Worm (Caenorhabditis elegans): Measurements from ENCODE around the gene tag-124.

tag-124 gene

DNA sequence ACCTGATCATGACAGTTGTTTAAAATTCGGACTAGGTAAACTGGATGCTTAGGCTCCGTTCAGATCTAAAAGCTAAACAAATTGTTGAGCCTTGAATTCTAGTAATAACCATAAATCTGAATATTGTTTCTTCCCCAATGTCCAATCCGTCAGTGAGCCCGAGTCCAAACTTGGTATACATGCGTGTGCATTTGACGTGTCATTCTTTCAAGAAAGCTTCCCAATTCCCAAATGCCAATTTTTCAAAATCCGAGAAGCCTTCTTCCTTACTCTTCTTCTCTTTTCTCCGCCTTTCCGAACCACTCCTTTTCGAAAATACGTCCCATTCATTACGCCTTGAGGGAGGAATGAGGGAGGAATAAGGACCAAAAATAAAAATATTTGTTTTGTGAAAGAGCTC is 14.4 kb upstream of the tag-124 start:
- TF ChIP-seq zag-1 (tag; optimal IDR thresholded peaks at IDR 0.05) = no peak
- peak; percentile 64 for TF ChIP-seq lin-39 (tag; optimal IDR thresholded peaks at IDR 0.05)

DNA sequence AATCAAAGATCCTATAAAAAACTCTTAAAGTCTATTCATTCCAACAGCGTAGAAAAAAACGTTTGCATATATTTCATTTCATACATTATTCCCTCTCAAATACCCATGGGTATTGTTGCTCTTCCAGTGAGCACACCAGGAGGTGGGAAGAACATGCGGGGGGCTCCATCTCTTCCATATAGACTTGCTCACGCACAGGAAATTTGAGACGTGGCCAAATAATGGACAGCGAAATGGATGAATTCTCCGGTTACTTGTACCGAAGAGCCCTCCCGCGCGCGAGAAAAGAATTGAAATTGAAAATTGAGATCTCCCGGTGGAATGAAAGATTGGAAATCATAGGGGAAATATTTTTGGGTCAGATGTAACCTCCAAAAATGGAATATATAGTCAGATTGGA is 13.5 kb upstream of the tag-124 start:
- TF ChIP-seq pha-4 (tag; optimal IDR thresholded peaks at IDR 0.05) (peak; percentile 2), skn-1 (tag; optimal IDR thresholded peaks at IDR 0.05) (no peak), fkh-2 (tag; optimal IDR thresholded peaks at IDR 0.05) (no peak), nfya-1 (tag; optimal IDR thresholded peaks at IDR 0.05; ENCODE audit: insufficient read depth) (no peak), ZK546.5 (tag; optimal IDR thresholded peaks at IDR 0.05) (no peak), pqm-1 (tag; optimal IDR thresholded peaks at IDR 0.05) (no peak), mdl-1 (tag; optimal IDR thresholded peaks at IDR 0.05) (no peak)

DNA sequence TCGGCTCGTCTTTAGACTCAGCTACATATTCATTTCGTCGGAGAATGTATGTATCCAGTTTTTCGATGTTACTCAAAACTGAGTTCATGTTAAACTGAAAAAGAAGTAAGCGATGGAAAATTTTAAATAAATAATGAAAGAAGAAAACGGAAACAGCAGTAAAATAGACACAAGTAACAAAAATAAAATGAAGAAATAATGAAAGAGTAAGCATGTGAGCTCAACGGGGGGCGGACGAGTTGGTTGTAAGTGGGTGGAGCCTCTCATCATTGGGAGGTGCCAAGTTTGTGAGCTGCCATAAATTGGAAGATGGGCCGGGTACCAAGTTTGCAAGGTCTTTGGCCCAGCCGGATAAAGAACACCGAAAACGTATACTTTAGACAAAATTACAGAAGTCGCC is 7.6 kb upstream of the tag-124 start, which contains the start of gene wee-1.1:
TSS of gene wee-1.1 (minus strand) at position 101 of the 400 bp plus-strand sequence.
- no peak for TF ChIP-seq nhr-43 (tag; optimal IDR thresholded peaks at IDR 0.05; ENCODE audit: poor library complexity, severe bottlenecking)
- no peak for TF ChIP-seq eor-1 (tag; optimal IDR thresholded peaks at IDR 0.05)
- TF ChIP-seq nhr-12 (tag; optimal IDR thresholded peaks at IDR 0.05) = no peak
- TF ChIP-seq nhr-23 (tag; optimal IDR thresholded peaks at IDR 0.05) = no peak
- TF ChIP-seq ztf-4 (tag; optimal IDR thresholded peaks at IDR 0.05) = no peak
- no peak for TF ChIP-seq pha-4 (tag; optimal IDR thresholded peaks at IDR 0.05)
- TF ChIP-seq unc-39 (tag; optimal IDR thresholded peaks at IDR 0.05) = no peak
- TF ChIP-seq egl-27 (tag; optimal IDR thresholded peaks at IDR 0.05) = no peak

DNA sequence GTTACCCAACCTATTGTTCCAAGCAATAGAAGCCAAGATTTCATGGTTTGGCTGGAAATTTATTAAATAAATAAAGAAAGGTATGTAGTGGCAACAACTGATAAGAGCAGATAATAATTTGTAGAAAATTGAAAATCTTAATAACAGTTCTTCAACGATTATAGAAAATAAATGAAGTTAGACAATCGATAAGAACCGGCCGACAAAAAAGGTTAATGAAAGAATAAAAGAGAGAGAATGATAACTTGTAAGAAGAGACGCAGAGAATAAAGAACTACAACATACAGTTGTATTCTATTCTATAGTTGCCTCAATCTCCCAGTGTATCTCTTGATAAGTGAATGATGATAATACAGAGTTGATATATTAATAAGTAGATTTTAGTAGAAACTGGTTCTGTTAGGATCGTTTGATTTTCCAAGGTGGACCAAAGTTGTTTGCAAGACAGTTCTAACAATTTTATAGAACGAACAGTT is 4.3 kb upstream of the tag-124 start, which contains the start of gene ugt-58:
TSS of gene ugt-58 (minus strand) at position 51 of the 476 bp plus-strand sequence.
- TF ChIP-seq lin-15B (tag; optimal IDR thresholded peaks at IDR 0.05) (no peak), fkh-10 (GFP tag; optimal IDR thresholded peaks at IDR 0.05) (no peak), nhr-23 (tag; optimal IDR thresholded peaks at IDR 0.05) (peak; percentile 57), ceh-28 (tag; optimal IDR thresholded peaks at IDR 0.05) (peak; percentile 64), nhr-43 (tag; optimal IDR thresholded peaks at IDR 0.05; ENCODE audit: poor library complexity, severe bottlenecking) (no peak), nhr-25 (tag; optimal IDR thresholded peaks at IDR 0.05) (peak; percentile 7), elt-3 (tag; optimal IDR thresholded peaks at IDR 0.05) (peak in 1 of 3 experiments; percentile 49), nhr-11 (tag; optimal IDR thresholded peaks at IDR 0.05) (peak; percentile 31), elt-2 (tag; optimal IDR thresholded peaks at IDR 0.05) (peak; percentile 66)

DNA sequence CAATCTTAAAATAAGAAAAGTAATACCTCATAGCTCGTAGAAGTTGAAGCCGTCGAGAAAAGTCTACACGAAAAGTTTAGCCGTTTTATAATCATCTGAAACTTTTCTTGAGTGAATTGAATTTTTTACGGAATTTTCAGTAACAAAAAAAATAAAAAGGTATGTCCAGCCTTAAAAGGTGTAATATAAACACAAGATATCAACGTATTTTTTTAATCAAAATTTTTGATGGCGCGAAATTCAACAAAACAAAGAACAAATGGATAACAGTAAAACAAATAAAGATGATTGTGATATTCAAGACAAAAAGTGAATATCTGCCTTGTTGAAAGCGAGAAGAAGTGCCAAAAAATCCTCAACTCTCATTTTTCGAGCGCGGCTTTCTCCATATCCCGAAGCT is 1.4 kb upstream of the tag-124 start, which contains the start of gene eral-1:
TSS of gene eral-1 (minus strand) at position 101 of the 400 bp plus-strand sequence.
- TF ChIP-seq ztf-11 (tag; optimal IDR thresholded peaks at IDR 0.05) = no peak
- no peak for TF ChIP-seq jun-1 (tag; optimal IDR thresholded peaks at IDR 0.05)

DNA sequence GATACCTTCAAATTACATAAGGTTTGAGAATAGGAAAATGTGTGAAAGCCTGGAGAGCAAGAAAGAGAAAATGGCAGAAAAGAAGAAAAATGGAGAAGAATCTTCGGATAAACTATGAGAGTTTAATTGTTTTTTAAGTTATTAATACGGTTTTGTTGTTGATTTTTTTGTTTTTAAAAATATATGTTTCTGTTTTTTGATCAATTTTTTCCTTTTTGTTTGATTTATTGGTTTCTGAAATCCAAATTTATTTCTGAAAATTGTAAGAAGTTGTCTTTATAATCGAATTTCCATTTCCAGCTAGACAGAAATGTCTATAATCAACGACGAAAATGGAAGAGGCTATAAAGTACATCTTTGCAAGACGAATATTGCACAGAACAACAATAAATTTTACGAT is 1.6 kb downstream of the tag-124 start, which contains the start of gene parp-2:
TSS of gene parp-2 (plus strand) at position 301 of the 400 bp plus-strand sequence.
- no peak for TF ChIP-seq unc-39 (tag; optimal IDR thresholded peaks at IDR 0.05)
- TF ChIP-seq nhr-23 (tag; optimal IDR thresholded peaks at IDR 0.05) = no peak
- no peak for TF ChIP-seq daf-12 (tag; optimal IDR thresholded peaks at IDR 0.05)
- no peak for TF ChIP-seq egl-27 (tag; optimal IDR thresholded peaks at IDR 0.05)
- no peak for TF ChIP-seq fkh-2 (tag; optimal IDR thresholded peaks at IDR 0.05)
- no peak for TF ChIP-seq ceh-16 (tag; optimal IDR thresholded peaks at IDR 0.05)
- no peak for TF ChIP-seq snpc-4 (tag; optimal IDR thresholded peaks at IDR 0.05)
- no peak for TF ChIP-seq ama-1 (optimal IDR thresholded peaks at IDR 0.05)
- TF ChIP-seq fos-1 (tag; optimal IDR thresholded peaks at IDR 0.05) = no peak
- no peak for TF ChIP-seq pha-4 (tag; optimal IDR thresholded peaks at IDR 0.05)
- TF ChIP-seq mdl-1 (tag; optimal IDR thresholded peaks at IDR 0.05) = no peak

DNA sequence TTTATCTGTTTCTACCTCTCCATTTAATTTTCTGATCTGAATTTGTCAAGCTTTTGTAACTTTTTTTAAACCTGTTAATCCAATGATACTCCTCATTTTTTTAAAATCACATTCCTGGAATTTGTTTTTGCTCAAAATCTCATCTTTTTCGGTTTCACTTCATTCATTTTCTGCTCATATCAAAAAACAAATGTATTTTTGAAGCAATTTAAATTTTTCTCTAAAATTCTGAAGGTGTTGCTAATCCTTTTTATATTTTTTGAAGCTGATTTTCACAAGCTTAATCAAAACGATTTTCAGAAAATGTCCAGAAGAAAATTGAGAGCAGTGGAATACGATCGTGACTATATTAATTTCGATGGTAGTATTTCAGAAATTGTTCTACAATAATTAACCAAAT is 3.8 kb downstream of the tag-124 start, which contains the start of gene E02H1.5:
TSS of gene E02H1.5 (plus strand) at position 301 of the 400 bp plus-strand sequence.
- TF ChIP-seq nhr-77 (tag; optimal IDR thresholded peaks at IDR 0.05) (no peak), mml-1 (tag; optimal IDR thresholded peaks at IDR 0.05) (no peak), unc-39 (tag; optimal IDR thresholded peaks at IDR 0.05) (no peak), egl-5 (tag; optimal IDR thresholded peaks at IDR 0.05) (no peak), lsy-12 (tag; optimal IDR thresholded peaks at IDR 0.05) (no peak), daf-12 (tag; optimal IDR thresholded peaks at IDR 0.05) (no peak), nfya-1 (tag; optimal IDR thresholded peaks at IDR 0.05; ENCODE audit: insufficient read depth) (no peak), zag-1 (tag; optimal IDR thresholded peaks at IDR 0.05) (no peak), pqm-1 (tag; optimal IDR thresholded peaks at IDR 0.05) (no peak), snpc-4 (tag; optimal IDR thresholded peaks at IDR 0.05) (no peak), sea-2 (GFP tag; optimal IDR thresholded peaks at IDR 0.05) (no peak), ceh-16 (tag; optimal IDR thresholded peaks at IDR 0.05) (no peak), jun-1 (tag; optimal IDR thresholded peaks at IDR 0.05) (no peak), tbx-2 (tag; optimal IDR thresholded peaks at IDR 0.05) (no peak)
